Worm (Caenorhabditis elegans): ENCODE data around the gene thn-2.

Gene thn-2

DNA sequence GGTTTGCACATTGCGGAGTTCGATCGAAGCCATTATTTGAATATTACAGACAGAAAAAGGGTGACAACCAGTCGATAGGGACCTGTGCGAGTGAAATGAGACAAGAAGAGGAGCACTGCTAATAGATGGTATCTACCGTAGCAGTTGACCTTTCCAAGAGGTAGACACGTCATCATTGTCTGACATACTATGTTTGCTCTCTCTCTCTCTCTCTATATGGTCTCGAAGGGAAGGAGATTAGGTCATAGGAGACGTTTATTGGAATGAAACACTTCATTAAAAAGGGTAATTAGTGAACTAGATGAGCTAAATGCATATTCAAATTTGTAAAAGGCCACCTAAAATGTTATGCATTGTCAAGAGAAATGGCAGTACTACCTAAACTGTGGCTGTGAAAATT is 6.9 kb upstream of the thn-2 start, which contains the start of gene atz-1:
Gene atz-1 (minus strand): TSS at position 101 of the 400 bp plus-strand sequence.
- TF ChIP-seq sea-2 (GFP tag; optimal IDR thresholded peaks at IDR 0.05) (no peak), nhr-23 (tag; optimal IDR thresholded peaks at IDR 0.05) (no peak), elt-1 (tag; optimal IDR thresholded peaks at IDR 0.05) (no peak), ztf-11 (tag; optimal IDR thresholded peaks at IDR 0.05) (no peak), pha-4 (tag; optimal IDR thresholded peaks at IDR 0.05) (no peak), nhr-237 (tag; optimal IDR thresholded peaks at IDR 0.05) (no peak), pqm-1 (tag; optimal IDR thresholded peaks at IDR 0.05) (no peak), mdl-1 (tag; optimal IDR thresholded peaks at IDR 0.05) (no peak), ceh-9 (tag; optimal IDR thresholded peaks at IDR 0.05) (no peak), ceh-28 (tag; optimal IDR thresholded peaks at IDR 0.05) (no peak), nhr-76 (tag; optimal IDR thresholded peaks at IDR 0.05) (no peak), fkh-2 (tag; optimal IDR thresholded peaks at IDR 0.05) (no peak), nhr-28 (tag; optimal IDR thresholded peaks at IDR 0.05) (no peak), lsy-12 (tag; optimal IDR thresholded peaks at IDR 0.05) (no peak), lin-39 (tag; optimal IDR thresholded peaks at IDR 0.05) (no peak), fos-1 (tag; optimal IDR thresholded peaks at IDR 0.05) (no peak), ceh-82 (tag; optimal IDR thresholded peaks at IDR 0.05) (no peak), ceh-16 (tag; optimal IDR thresholded peaks at IDR 0.05) (no peak)

DNA sequence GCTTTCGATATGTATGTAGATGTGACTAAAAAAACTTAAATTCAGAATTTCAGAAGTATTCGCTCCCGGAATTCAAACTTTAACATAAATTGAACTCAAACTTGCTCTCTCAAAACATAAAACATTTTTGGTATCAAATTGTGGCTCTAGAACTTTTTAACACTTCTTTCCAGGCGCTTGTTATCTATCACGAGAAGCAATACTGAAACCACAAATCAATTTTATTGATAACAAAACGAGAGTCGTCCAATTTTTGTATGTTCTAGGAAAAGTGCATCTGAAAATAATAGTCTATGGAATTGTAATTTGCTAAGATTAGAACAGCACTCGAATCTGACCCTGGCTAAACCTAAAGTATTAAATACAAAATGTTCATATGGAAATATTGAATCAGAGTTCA is 4.1 kb upstream of the thn-2 start:
- TF ChIP-seq nhr-67 (tag; optimal IDR thresholded peaks at IDR 0.05): no peak
- TF ChIP-seq lin-39 (tag; optimal IDR thresholded peaks at IDR 0.05): no peak
- no peak for TF ChIP-seq ZK546.5 (tag; optimal IDR thresholded peaks at IDR 0.05)
- no peak for TF ChIP-seq nhr-25 (tag; optimal IDR thresholded peaks at IDR 0.05)
- no peak for TF ChIP-seq skn-1 (tag; optimal IDR thresholded peaks at IDR 0.05)
- TF ChIP-seq elt-2 (tag; optimal IDR thresholded peaks at IDR 0.05): peak; percentile 72
- TF ChIP-seq fkh-10 (GFP tag; optimal IDR thresholded peaks at IDR 0.05): no peak
- TF ChIP-seq ceh-9 (tag; optimal IDR thresholded peaks at IDR 0.05): no peak
- no peak for TF ChIP-seq elt-1 (tag; optimal IDR thresholded peaks at IDR 0.05)
- TF ChIP-seq R02D3.7 (tag; optimal IDR thresholded peaks at IDR 0.05): no peak
- TF ChIP-seq sea-2 (GFP tag; optimal IDR thresholded peaks at IDR 0.05): no peak
- no peak for TF ChIP-seq nhr-77 (tag; optimal IDR thresholded peaks at IDR 0.05)
- peak; percentile 76 for TF ChIP-seq pqm-1 (tag; optimal IDR thresholded peaks at IDR 0.05)
- no peak for TF ChIP-seq ceh-16 (tag; optimal IDR thresholded peaks at IDR 0.05)
- no peak for TF ChIP-seq lsy-12 (tag; optimal IDR thresholded peaks at IDR 0.05)

DNA sequence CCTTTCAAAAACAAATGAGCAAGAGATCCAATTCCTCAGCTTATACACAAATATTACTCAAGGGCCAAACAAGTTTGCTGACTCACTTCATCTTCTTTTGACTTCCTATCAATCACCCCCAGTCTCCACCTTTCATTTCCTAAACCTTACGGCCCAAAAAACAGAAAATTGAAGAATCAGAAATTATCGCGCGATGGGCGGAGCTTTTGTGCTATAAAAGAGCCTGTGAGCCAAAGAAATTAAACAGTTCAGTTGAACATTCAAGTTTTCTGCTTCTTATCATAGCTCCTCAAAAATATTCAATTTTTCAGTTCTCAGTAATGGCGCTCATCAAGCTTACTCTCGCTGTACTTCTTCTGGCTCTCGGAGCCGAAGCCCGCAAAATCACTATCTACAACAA is 3.2 kb upstream of the thn-2 start, which contains the start of gene thn-1:
Gene thn-1 (plus strand): TSS at position 301 of the 400 bp plus-strand sequence.
- TF ChIP-seq ztf-11 (tag; optimal IDR thresholded peaks at IDR 0.05) (no peak), ceh-82 (tag; optimal IDR thresholded peaks at IDR 0.05) (no peak)

DNA sequence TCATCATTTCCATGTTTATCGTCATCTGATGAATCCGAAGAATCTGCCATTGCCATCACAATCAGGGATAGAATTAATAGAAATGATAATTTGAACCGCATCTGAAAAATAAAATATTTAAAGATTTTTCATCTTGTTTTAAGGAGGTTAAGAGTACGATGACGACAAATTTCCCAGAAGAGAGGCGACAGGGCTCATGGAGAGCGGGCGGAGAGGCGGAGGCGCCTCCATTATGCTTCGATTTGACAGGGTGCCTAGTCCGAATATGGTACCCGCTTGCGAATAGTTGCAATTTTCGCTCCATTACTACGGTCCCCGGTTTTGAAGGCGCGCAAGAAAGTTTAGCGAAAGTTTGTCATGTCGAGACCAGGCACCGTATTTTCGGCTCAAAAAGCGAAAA is 2.1 kb downstream of the thn-2 start, which contains the start of gene F28D1.6:
Gene F28D1.6 (minus strand): TSS at position 101 of the 400 bp plus-strand sequence.
- TF ChIP-seq nhr-11 (tag; optimal IDR thresholded peaks at IDR 0.05) (no peak), elt-1 (tag; optimal IDR thresholded peaks at IDR 0.05) (no peak), R02D3.7 (tag; optimal IDR thresholded peaks at IDR 0.05) (no peak), hmg-11 (tag; optimal IDR thresholded peaks at IDR 0.05) (no peak), ceh-28 (tag; optimal IDR thresholded peaks at IDR 0.05) (no peak), mdl-1 (tag; optimal IDR thresholded peaks at IDR 0.05) (no peak), nhr-237 (tag; optimal IDR thresholded peaks at IDR 0.05) (no peak), snpc-4 (tag; optimal IDR thresholded peaks at IDR 0.05) (no peak), nhr-43 (tag; optimal IDR thresholded peaks at IDR 0.05; ENCODE audit: poor library complexity, severe bottlenecking) (no peak), skn-1 (tag; optimal IDR thresholded peaks at IDR 0.05) (no peak), jun-1 (tag; optimal IDR thresholded peaks at IDR 0.05) (no peak), nhr-76 (tag; optimal IDR thresholded peaks at IDR 0.05) (no peak), unc-39 (tag; optimal IDR thresholded peaks at IDR 0.05) (no peak), ceh-82 (tag; optimal IDR thresholded peaks at IDR 0.05) (no peak), unc-62 (GFP tag; optimal IDR thresholded peaks at IDR 0.05) (no peak), mml-1 (tag; optimal IDR thresholded peaks at IDR 0.05) (no peak), pha-4 (tag; optimal IDR thresholded peaks at IDR 0.05) (no peak), nhr-77 (tag; optimal IDR thresholded peaks at IDR 0.05) (no peak)

DNA sequence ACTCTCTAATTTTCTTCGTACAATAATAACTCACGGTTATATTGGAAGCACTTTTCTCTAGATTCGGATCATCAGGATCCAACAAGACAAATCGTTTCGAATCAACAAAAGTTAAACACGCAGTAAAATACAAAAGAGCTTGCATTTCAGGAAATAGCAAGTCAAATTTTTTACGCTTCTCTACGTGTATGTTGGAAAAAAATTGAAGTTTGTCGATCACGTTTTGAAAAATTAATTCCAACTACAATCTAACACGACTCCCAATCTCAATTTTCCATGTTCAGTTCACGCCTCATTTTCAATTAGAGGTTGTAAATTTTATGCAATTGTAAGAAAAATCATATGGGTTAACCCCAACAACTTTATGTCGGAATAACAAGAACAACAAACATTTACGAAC is 7.0 kb downstream of the thn-2 start, which contains the start of gene spe-45:
Gene spe-45 (minus strand): TSS at position 145 of the 400 bp plus-strand sequence.
- no peak for TF ChIP-seq fkh-10 (GFP tag; optimal IDR thresholded peaks at IDR 0.05)
- TF ChIP-seq nhr-43 (tag; optimal IDR thresholded peaks at IDR 0.05; ENCODE audit: poor library complexity, severe bottlenecking): no peak
- no peak for TF ChIP-seq eor-1 (tag; optimal IDR thresholded peaks at IDR 0.05)
- no peak for TF ChIP-seq nhr-11 (tag; optimal IDR thresholded peaks at IDR 0.05)
- TF ChIP-seq unc-39 (tag; optimal IDR thresholded peaks at IDR 0.05): no peak
- no peak for TF ChIP-seq skn-1 (tag; optimal IDR thresholded peaks at IDR 0.05)
- TF ChIP-seq daf-12 (tag; optimal IDR thresholded peaks at IDR 0.05): no peak
- TF ChIP-seq pha-4 (tag; optimal IDR thresholded peaks at IDR 0.05): no peak
- no peak for TF ChIP-seq unc-62 (GFP tag; optimal IDR thresholded peaks at IDR 0.05)
- no peak for TF ChIP-seq fkh-2 (tag; optimal IDR thresholded peaks at IDR 0.05)
- no peak for TF ChIP-seq fos-1 (tag; optimal IDR thresholded peaks at IDR 0.05)
- TF ChIP-seq nhr-77 (tag; optimal IDR thresholded peaks at IDR 0.05): no peak
- TF ChIP-seq ceh-28 (tag; optimal IDR thresholded peaks at IDR 0.05): no peak
- no peak for TF ChIP-seq elt-1 (tag; optimal IDR thresholded peaks at IDR 0.05)

All from whole organism, L3 larva.